Fruit fly (Drosophila melanogaster) whole organism, embryonic: ENCODE results near the gene CG17300.

Source experiments
- CG10274 ChIP-seq: fragments of 200-800 bp; sonication (Bioruptor generic); optimal IDR thresholded peaks from 3 replicates; lab custom pipeline; 2017; ENCODE audit warnings: missing biosample characterization, mild to moderate bottlenecking, missing genetic modification characterization
- CG11695 ChIP-seq: fragments of 200-800 bp; sonication (Bioruptor generic); IDR thresholded peaks from 3 replicates; pipeline ENCODE4 v1.3.6; 2022; ENCODE audit warnings: missing biosample characterization, missing genetic modification characterization
- CG15011 ChIP-seq: fragments of 200-800 bp; sonication (Bioruptor generic); optimal IDR thresholded peaks from 3 replicates; lab custom pipeline; 2018; ENCODE audit warnings: missing biosample characterization, mild to moderate bottlenecking, missing genetic modification characterization
- CG17802 ChIP-seq: fragments of 200-800 bp; sonication (Bioruptor generic); optimal IDR thresholded peaks from 2 replicates; lab custom pipeline; 2018; ENCODE audit warnings: missing biosample characterization, mild to moderate bottlenecking, missing genetic modification characterization, moderate library complexity
- CG1832 ChIP-seq: fragments of 200-800 bp; sonication (Bioruptor generic); optimal IDR thresholded peaks from 2 replicates; lab custom pipeline; 2017; ENCODE audit warnings: missing biosample characterization, mild to moderate bottlenecking, missing genetic modification characterization, inconsistent platforms
- CG3281 ChIP-seq: fragments of 200-800 bp; sonication (Bioruptor generic); optimal IDR thresholded peaks from 3 replicates; lab custom pipeline; 2017; ENCODE audit warnings: missing biosample characterization, mild to moderate bottlenecking, missing genetic modification characterization
- CG34422 ChIP-seq: fragments of 200-800 bp; sonication (Bioruptor generic); IDR thresholded peaks from 3 replicates; pipeline ENCODE4 v1.3.6; 2022; ENCODE audit warnings: missing biosample characterization, missing genetic modification characterization
- CG3995 ChIP-seq: fragments of 200-800 bp; sonication (Bioruptor generic); optimal IDR thresholded peaks from 3 replicates; lab custom pipeline; 2016; ENCODE audit warnings: missing biosample characterization, missing genetic modification characterization
- CG4820 ChIP-seq: fragments of 200-800 bp; sonication (Bioruptor generic); optimal IDR thresholded peaks from 3 replicates; lab custom pipeline; 2016; ENCODE audit warnings: missing biosample characterization, missing genetic modification characterization
- CG6254 ChIP-seq: fragments of 200-800 bp; sonication (Bioruptor generic); optimal IDR thresholded peaks from 3 replicates; lab custom pipeline; 2017; ENCODE audit warnings: mild to moderate bottlenecking, missing biosample characterization, missing genetic modification reagents, missing genetic modification characterization
- CG6765 ChIP-seq: fragments of 200-800 bp; sonication (Bioruptor generic); optimal IDR thresholded peaks from 3 replicates; lab custom pipeline; 2017; ENCODE audit warnings: missing biosample characterization, mild to moderate bottlenecking, missing genetic modification characterization
- CG7556 ChIP-seq: fragments of 200-800 bp; sonication (Bioruptor generic); optimal IDR thresholded peaks from 2 replicates; lab custom pipeline; 2017; ENCODE audit warnings: missing biosample characterization, mild to moderate bottlenecking, missing genetic modification characterization
- CG7963 ChIP-seq: fragments of 200-800 bp; sonication (Bioruptor generic); IDR thresholded peaks from 3 replicates; pipeline ENCODE4 v1.3.6; 2022; ENCODE audit warnings: missing biosample characterization, missing genetic modification characterization; ENCODE audit not compliant: partially characterized antibody
- CG8478 ChIP-seq: fragments of >200 bp; optimal IDR thresholded peaks from 2 replicates; lab custom pipeline; 2018
- CG9215 ChIP-seq: fragments of 200-800 bp; sonication (Bioruptor generic); IDR thresholded peaks from 2 replicates; pipeline ENCODE4 v1.3.6; 2022; ENCODE audit warnings: missing biosample characterization, missing genetic modification characterization
- CG9609 ChIP-seq: fragments of 200-800 bp; sonication (Bioruptor generic); optimal IDR thresholded peaks from 3 replicates; lab custom pipeline; 2016; ENCODE audit warnings: missing biosample characterization, missing genetic modification characterization
- CkIIα-i1 ChIP-seq: fragments of 200-800 bp; sonication (Bioruptor generic); IDR thresholded peaks from 2 replicates; pipeline ENCODE4 v1.3.6; 2022; ENCODE audit warnings: missing biosample characterization, missing genetic modification characterization
- D19B ChIP-seq: fragments of 200-800 bp; sonication (Bioruptor generic); optimal IDR thresholded peaks from 2 replicates; lab custom pipeline; 2017; ENCODE audit warnings: missing biosample characterization, mild to moderate bottlenecking, missing genetic modification characterization
- Dbx ChIP-seq: fragments of 200-800 bp; sonication (Bioruptor generic); IDR thresholded peaks from 3 replicates; pipeline ENCODE4 v1.3.6; 2022; ENCODE audit warnings: missing biosample characterization, missing genetic modification characterization
- Eip74EF ChIP-seq, 2 experiments: fragments of 200-800 bp in 1 of 2; fragments of >200 bp in 1 of 2; sonication (Bioruptor generic) in 1 of 2; optimal IDR thresholded peaks; 2 replicates each; lab custom pipeline; 2017 to 2019; ENCODE audit warnings: missing biosample characterization in 2 of 2, missing genetic modification characterization in 2 of 2, mild to moderate bottlenecking in 1 of 2, moderate library complexity in 1 of 2
- Fer1 ChIP-seq: fragments of 200-800 bp; sonication (Bioruptor generic); optimal IDR thresholded peaks from 2 replicates; lab custom pipeline; 2017; ENCODE audit warnings: missing biosample characterization, mild to moderate bottlenecking, missing genetic modification characterization
- Hey ChIP-seq: fragments of 200-800 bp; sonication (Bioruptor generic); optimal IDR thresholded peaks from 3 replicates; lab custom pipeline; 2018; ENCODE audit warnings: missing biosample characterization, mild to moderate bottlenecking, missing genetic modification characterization
- Lhr ChIP-seq: fragments of 200-800 bp; sonication (Bioruptor generic); optimal IDR thresholded peaks from 3 replicates; lab custom pipeline; 2017; ENCODE audit warnings: mild to moderate bottlenecking, missing biosample characterization, missing genetic modification reagents, missing genetic modification characterization
- Med ChIP-seq: fragments of 200-800 bp; sonication (Bioruptor generic); peaks from one replicate; lab custom pipeline; 2016; ENCODE audit warnings: missing biosample characterization, missing genetic modification characterization, mild to moderate bottlenecking, inconsistent platforms, moderate library complexity
- Meics ChIP-seq: fragments of 200-800 bp; sonication (Bioruptor generic); optimal IDR thresholded peaks from 2 replicates; lab custom pipeline; 2017; ENCODE audit warnings: missing biosample characterization, mild to moderate bottlenecking, missing genetic modification characterization
- Myb ChIP-seq: fragments of 200-800 bp; sonication (Bioruptor generic); optimal IDR thresholded peaks from 2 replicates; lab custom pipeline; 2016; ENCODE audit warnings: missing biosample characterization, missing genetic modification characterization
- NK7.1 ChIP-seq: fragments of 200-800 bp; sonication (Bioruptor generic); optimal IDR thresholded peaks from 3 replicates; lab custom pipeline; 2016; ENCODE audit warnings: missing biosample characterization, missing genetic modification characterization
- Trl ChIP-seq, 3 experiments: fragments of >200 bp in 2 of 3; fragments of 200-800 bp in 1 of 3; sonication (Bioruptor generic) in 1 of 3; optimal IDR thresholded peaks; 2 replicates in 1 of 3; 3 replicates in 2 of 3; lab custom pipeline; 2016 to 2017; ENCODE audit warnings: missing biosample characterization in 1 of 3, missing genetic modification characterization in 1 of 3
- ab ChIP-seq: fragments of 200-800 bp; sonication (Bioruptor generic); optimal IDR thresholded peaks from 2 replicates; lab custom pipeline; 2016; ENCODE audit warnings: missing biosample characterization, missing genetic modification characterization
- aop ChIP-seq: fragments of 200-800 bp; sonication (Bioruptor generic); IDR thresholded peaks from 2 replicates; pipeline ENCODE4 v1.3.6; 2022; ENCODE audit warnings: missing biosample characterization, missing genetic modification characterization
- ase ChIP-seq: fragments of 200-800 bp; sonication (Bioruptor generic); IDR thresholded peaks from 3 replicates; pipeline ENCODE4 v1.3.6; 2022; ENCODE audit warnings: missing biosample characterization, missing genetic modification characterization
- ato ChIP-seq: fragments of 200-800 bp; sonication (Bioruptor generic); IDR thresholded peaks from 2 replicates; pipeline ENCODE4 v1.3.6; 2022; ENCODE audit warnings: missing biosample characterization, missing genetic modification characterization; ENCODE audit not compliant: partially characterized antibody
- bcd ChIP-seq: fragments of 200-800 bp; sonication (Bioruptor generic); optimal IDR thresholded peaks from 2 replicates; lab custom pipeline; 2017; ENCODE audit warnings: missing biosample characterization, mild to moderate bottlenecking, missing genetic modification characterization
- dm ChIP-seq: fragments of 200-800 bp; sonication (Bioruptor generic); optimal IDR thresholded peaks from 3 replicates; lab custom pipeline; 2016; ENCODE audit warnings: missing biosample characterization, missing genetic modification characterization
- fd3F ChIP-seq: fragments of 200-800 bp; sonication (Bioruptor generic); optimal IDR thresholded peaks from 2 replicates; lab custom pipeline; 2018; ENCODE audit warnings: missing biosample characterization, mild to moderate bottlenecking, missing genetic modification characterization, moderate library complexity
- fu2 ChIP-seq: fragments of 200-800 bp; sonication (Bioruptor generic); optimal IDR thresholded peaks from 2 replicates; lab custom pipeline; 2016; ENCODE audit warnings: missing biosample characterization, missing genetic modification characterization
- jing ChIP-seq: fragments of 200-800 bp; sonication (Bioruptor generic); optimal IDR thresholded peaks from 2 replicates; lab custom pipeline; 2018; ENCODE audit warnings: missing biosample characterization, mild to moderate bottlenecking, missing genetic modification characterization
- klu ChIP-seq: fragments of 200-800 bp; sonication (Bioruptor generic); IDR thresholded peaks from 2 replicates; pipeline ENCODE4 v1.3.6; 2022; ENCODE audit warnings: missing biosample characterization, missing genetic modification characterization
- knrl ChIP-seq: fragments of 200-800 bp; sonication (Bioruptor generic); IDR thresholded peaks from 3 replicates; pipeline ENCODE4 v1.3.6; 2022; ENCODE audit warnings: missing biosample characterization, missing genetic modification characterization; ENCODE audit not compliant: partially characterized antibody
- lov ChIP-seq, 2 experiments: fragments of 200-800 bp in 1 of 2; fragments of >200 bp in 1 of 2; sonication (Bioruptor generic) in 1 of 2; IDR thresholded peaks in 1 of 2; optimal IDR thresholded peaks in 1 of 2; 2 replicates in 1 of 2; 3 replicates in 1 of 2; pipeline versions ENCODE4 v1.3.6 to Lab custom; 2017 to 2022; ENCODE audit warnings: missing biosample characterization in 1 of 2, missing genetic modification characterization in 1 of 2
- luna ChIP-seq: fragments of 200-800 bp; sonication (Bioruptor generic); optimal IDR thresholded peaks from 2 replicates; lab custom pipeline; 2016; ENCODE audit warnings: missing biosample characterization, missing genetic modification characterization
- mam ChIP-seq: fragments of 200-800 bp; sonication (Bioruptor generic); optimal IDR thresholded peaks from 3 replicates; lab custom pipeline; 2016; ENCODE audit warnings: missing biosample characterization, missing genetic modification characterization
- pan ChIP-seq, 4 experiments: fragments of >200 bp in 3 of 4; fragments of 200-800 bp in 1 of 4; sonication (Bioruptor generic) in 1 of 4; optimal IDR thresholded peaks in 3 of 4; IDR thresholded peaks in 1 of 4; 2 replicates each; pipeline versions ENCODE4 v1.3.6 to Lab custom; 2017 to 2022; ENCODE audit warnings: missing biosample characterization in 2 of 4, missing genetic modification characterization in 2 of 4, mixed read lengths in 1 of 4
- psq ChIP-seq: fragments of 200-800 bp; sonication (Bioruptor generic); optimal IDR thresholded peaks from 2 replicates; lab custom pipeline; 2017; ENCODE audit warnings: missing biosample characterization, missing genetic modification characterization
- slp2 ChIP-seq: fragments of 200-800 bp; sonication (Bioruptor generic); optimal IDR thresholded peaks from 2 replicates; lab custom pipeline; 2016; ENCODE audit warnings: missing biosample characterization, missing genetic modification characterization
- tap ChIP-seq: fragments of 200-800 bp; optimal IDR thresholded peaks from 3 replicates; lab custom pipeline; 2019; ENCODE audit warnings: missing biosample characterization, mild to moderate bottlenecking, missing genetic modification characterization, moderate library complexity
- tll ChIP-seq, 2 experiments: fragments of 200-800 bp in 1 of 2; fragments of >200 bp in 1 of 2; sonication (Bioruptor generic) in 1 of 2; optimal IDR thresholded peaks; 2 replicates each; lab custom pipeline; 2017 to 2019; ENCODE audit warnings: missing biosample characterization in 2 of 2, missing genetic modification characterization in 2 of 2, mild to moderate bottlenecking in 1 of 2, moderate library complexity in 1 of 2
- unc-4 ChIP-seq: fragments of 200-800 bp; sonication (Bioruptor generic); IDR thresholded peaks from 2 replicates; pipeline ENCODE4 v1.3.6; 2022; ENCODE audit warnings: missing biosample characterization, missing genetic modification characterization; ENCODE audit not compliant: partially characterized antibody
- vvl ChIP-seq: fragments of 200-800 bp; sonication (Bioruptor generic); IDR thresholded peaks from 2 replicates; pipeline ENCODE4 v1.3.6; 2022; ENCODE audit warnings: missing biosample characterization, missing genetic modification characterization
- yki ChIP-seq: fragments of >200 bp; optimal IDR thresholded peaks from 3 replicates; lab custom pipeline; 2018

CG17300 gene

DNA sequence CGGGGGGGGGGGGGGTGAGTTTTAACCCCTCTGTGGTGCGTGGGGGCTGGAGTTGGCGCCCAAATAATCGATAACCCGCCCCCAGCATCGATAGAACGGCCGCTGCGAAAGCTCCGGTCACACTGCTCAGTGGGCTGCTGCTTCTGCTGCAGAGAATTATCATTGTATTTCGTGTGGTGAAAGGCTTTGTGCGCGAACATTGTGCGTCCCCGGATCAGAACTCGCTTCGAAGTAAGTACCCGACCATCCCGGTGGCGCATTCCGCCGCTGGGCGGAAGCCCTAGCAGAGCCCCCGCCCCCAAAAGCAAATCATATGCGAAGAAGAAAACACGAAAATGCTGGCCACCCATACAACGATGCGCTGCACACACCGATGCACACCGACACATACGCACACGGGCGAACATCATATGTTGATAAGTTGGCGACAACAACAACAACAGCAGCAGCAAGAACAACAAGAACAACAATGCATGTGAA, 42.7 kb downstream of the CG17300 start, which contains the start of gene Syx13 (continued):
- no peak for TF ChIP-seq CG4820
- TF ChIP-seq ab (GFP tag; lab: Kevin White, UChicago), result no peak
- TF ChIP-seq yki (lab: Kevin White, UChicago), result no peak
- no peak for TF ChIP-seq luna (GFP tag; lab: Kevin White, UChicago)
- peak; percentile 70 for TF ChIP-seq Fer1
- TF ChIP-seq CG9609 (GFP tag; lab: Kevin White, UChicago), result no peak
- no peak for TF ChIP-seq tap
- TF ChIP-seq tll (GFP tag; optimal IDR thresholded peaks at IDR 0.05; lab: Kevin White, UChicago), result no peak
- TF ChIP-seq D19B, result no peak
- TF ChIP-seq CG6765 (GFP tag; lab: Kevin White, UChicago), result no peak
- no peak for TF ChIP-seq Trl (optimal IDR thresholded peaks at IDR 0.05; lab: Kevin White, UChicago)
- no peak for TF ChIP-seq Trl (GFP tag; optimal IDR thresholded peaks at IDR 0.05; lab: Kevin White, UChicago)
- no peak for TF ChIP-seq CG15011
- TF ChIP-seq unc-4 (GFP tag; lab: Robert Waterston, UW), result peak; percentile 78
- TF ChIP-seq CkIIα-i1 (GFP tag; lab: Robert Waterston, UW), result no peak
- TF ChIP-seq Lhr, result no peak
- no peak for TF ChIP-seq CG17802 (tag; lab: Kevin White, UChicago)
- TF ChIP-seq CG6254 (GFP tag; lab: Kevin White, UChicago), result no peak
- no peak for TF ChIP-seq mam (GFP tag; lab: Kevin White, UChicago)
- TF ChIP-seq klu (GFP tag; lab: Robert Waterston, UW), result no peak
- TF ChIP-seq Dbx (GFP tag; lab: Robert Waterston, UW), result peak; percentile 45; the same call in 1 of the 3 replicates
- TF ChIP-seq Hey, result no peak
- TF ChIP-seq psq (GFP tag; lab: Kevin White, UChicago), result no peak
- TF ChIP-seq knrl (GFP tag; lab: Robert Waterston, UW), result peak; percentile 78
- no peak for TF ChIP-seq CG9215
- TF ChIP-seq jing (GFP tag; lab: Kevin White, UChicago), result no peak
- TF ChIP-seq fu2, result no peak
- no peak for TF ChIP-seq fd3F (GFP tag; lab: Kevin White, UChicago)
- TF ChIP-seq dm (GFP tag; lab: Kevin White, UChicago), result peak; percentile 26
- TF ChIP-seq Myb, result no peak
- no peak for TF ChIP-seq bcd (GFP tag; lab: Kevin White, UChicago)
- peak; percentile 69 for TF ChIP-seq ato (GFP tag; lab: Robert Waterston, UW)
- no peak for TF ChIP-seq Meics (GFP tag; lab: Kevin White, UChicago)
- no peak for TF ChIP-seq lov (optimal IDR thresholded peaks at IDR 0.05; lab: Kevin White, UChicago)
- no peak for TF ChIP-seq lov (GFP tag; IDR thresholded peaks at IDR 0.05; lab: Robert Waterston, UW)
- TF ChIP-seq CG7556 (GFP tag; lab: Kevin White, UChicago), result no peak
- 0 out of 3 replicates have a peak, but pooled peaks have one; percentile 14 for TF ChIP-seq CG11695 (GFP tag; lab: Robert Waterston, UW)
- TF ChIP-seq CG3281, result no peak
- TF ChIP-seq aop (GFP tag; lab: Robert Waterston, UW), result no peak
- peak; percentile 86 for TF ChIP-seq CG34422 (GFP tag; lab: Robert Waterston, UW)
- TF ChIP-seq vvl (GFP tag; lab: Robert Waterston, UW), result peak; percentile 46
- no peak for TF ChIP-seq CG10274
- no peak for TF ChIP-seq ase (GFP tag; lab: Robert Waterston, UW)
- no peak for TF ChIP-seq CG3995 (GFP tag; lab: Kevin White, UChicago)
- peak; percentile 51; the same call in 1 of the 3 replicates for TF ChIP-seq CG7963 (GFP tag; lab: Robert Waterston, UW)
- TF ChIP-seq CG8478 (lab: Kevin White, UChicago), result peak; percentile 86
- no peak for TF ChIP-seq CG1832
- TF ChIP-seq pan (optimal IDR thresholded peaks at IDR 0.05; lab: Kevin White, UChicago), result no peak
- TF ChIP-seq pan (GFP tag; optimal IDR thresholded peaks at IDR 0.05 in 1 of 2, IDR thresholded peaks at IDR 0.05 in 1 of 2), result no peak
- peak in 1 of 2 experiments; percentile 57 for TF ChIP-seq Eip74EF (GFP tag; optimal IDR thresholded peaks at IDR 0.05; lab: Kevin White, UChicago)
- peak; percentile 79 for TF ChIP-seq Med (GFP tag; lab: Kevin White, UChicago)
- TF ChIP-seq slp2 (GFP tag; lab: Kevin White, UChicago), result no peak
- no peak for TF ChIP-seq NK7.1
